Fruit fly (Drosophila melanogaster): ENCODE measurements around the gene Rph.

The Rph gene

dm6 chrX:10767350-10768005 lies 10.0 kb upstream of the Rph start (continued):
- no peak for TF ChIP-seq Doc3 (GFP tag; IDR thresholded peaks at IDR 0.05; ENCODE audit: partially characterized antibody)
- TF ChIP-seq Bteb2 (GFP tag; optimal IDR thresholded peaks at IDR 0.05), result peak; percentile 20
- no peak for TF ChIP-seq CG2875 (GFP tag; optimal IDR thresholded peaks at IDR 0.05)
- TF ChIP-seq CG9437 (GFP tag; optimal IDR thresholded peaks at IDR 0.05), result no peak
- 0 out of 2 replicates have a peak, but pooled peaks have one; percentile 13 for TF ChIP-seq gsb (GFP tag; IDR thresholded peaks at IDR 0.05)
- TF ChIP-seq lola (GFP tag; optimal IDR thresholded peaks at IDR 0.05), result peak in 2 of 3 experiments; percentile 6 to 75
- TF ChIP-seq insv (GFP tag; optimal IDR thresholded peaks at IDR 0.05), result no peak
- peak; percentile 23; the same call in 1 of the 2 replicates for TF ChIP-seq CG6272 (GFP tag; IDR thresholded peaks at IDR 0.05)
- TF ChIP-seq CG11085 (GFP tag; IDR thresholded peaks at IDR 0.05), result no peak
- TF ChIP-seq bowl (GFP tag; IDR thresholded peaks at IDR 0.05), result no peak
- TF ChIP-seq bcd (GFP tag; optimal IDR thresholded peaks at IDR 0.05), result peak; percentile 51
- no peak for TF ChIP-seq Jarid2 (GFP tag; optimal IDR thresholded peaks at IDR 0.05)
- TF ChIP-seq CG4820 (GFP tag; optimal IDR thresholded peaks at IDR 0.05), result peak; percentile 5
- peak; percentile 65 for TF ChIP-seq CG11504 (tag; optimal IDR thresholded peaks at IDR 0.05)
- peak; percentile 28 for TF ChIP-seq D19A (tag; optimal IDR thresholded peaks at IDR 0.05)
- TF ChIP-seq Xbp1 (GFP tag; optimal IDR thresholded peaks at IDR 0.05), result peak; percentile 61
- peak; percentile 56 for TF ChIP-seq CG10209 (GFP tag; optimal IDR thresholded peaks at IDR 0.05)
- TF ChIP-seq CG7357 (GFP tag; IDR thresholded peaks at IDR 0.05), result no peak; the same call in 2 of the 3 replicates
- TF ChIP-seq CG14667 (GFP tag; IDR thresholded peaks at IDR 0.05), result no peak

DNA sequence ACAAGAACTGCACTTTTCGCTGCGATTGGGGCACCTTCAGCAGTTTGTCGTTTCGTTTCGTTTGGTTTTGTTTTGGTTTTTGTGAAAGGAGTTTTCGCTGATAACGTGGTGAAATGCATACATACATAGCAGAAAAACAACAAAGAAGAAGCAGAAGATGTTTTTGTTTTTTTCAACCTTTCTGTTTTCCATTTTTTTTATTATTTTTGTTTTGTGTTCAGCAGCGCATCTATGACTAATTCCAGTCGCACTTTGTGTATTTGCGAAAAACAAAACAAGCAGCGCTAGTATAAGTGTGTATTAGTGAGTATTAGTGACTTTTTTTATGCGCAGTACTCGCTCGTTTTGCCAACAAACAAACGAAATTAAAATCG lies 9.5 kb upstream of the Rph start:
- TF ChIP-seq CG2678 (tag; optimal IDR thresholded peaks at IDR 0.05), result no peak
- TF ChIP-seq chinmo (GFP tag; IDR thresholded peaks at IDR 0.05; ENCODE audit: partially characterized antibody), result 0 out of 4 replicates have a peak, but pooled peaks have one; percentile 33
- TF ChIP-seq mam (GFP tag; optimal IDR thresholded peaks at IDR 0.05), result no peak
- peak; percentile 7 for TF ChIP-seq CG15601 (tag; optimal IDR thresholded peaks at IDR 0.05)
- no peak for TF ChIP-seq TFAM (GFP tag; optimal IDR thresholded peaks at IDR 0.05)
- no peak for TF ChIP-seq pfk (GFP tag; optimal IDR thresholded peaks at IDR 0.05)
- no peak for TF ChIP-seq CG16863 (GFP tag; optimal IDR thresholded peaks at IDR 0.05)
- TF ChIP-seq CG12219 (GFP tag; optimal IDR thresholded peaks at IDR 0.05), result no peak
- no peak for TF ChIP-seq Hsf (GFP tag; optimal IDR thresholded peaks at IDR 0.05)
- TF ChIP-seq CoRest (tag; optimal IDR thresholded peaks at IDR 0.05), result no peak
- TF ChIP-seq fd102C (GFP tag; optimal IDR thresholded peaks at IDR 0.05), result no peak
- TF ChIP-seq Aef1 (GFP tag; IDR thresholded peaks at IDR 0.05), result no peak
- no peak for TF ChIP-seq grn (GFP tag; optimal IDR thresholded peaks at IDR 0.05)
- no peak for TF ChIP-seq CG11085 (GFP tag; IDR thresholded peaks at IDR 0.05)
- TF ChIP-seq CG3995 (GFP tag; optimal IDR thresholded peaks at IDR 0.05), result no peak
- TF ChIP-seq Vsx1 (GFP tag; optimal IDR thresholded peaks at IDR 0.05), result peak; percentile 36
- TF ChIP-seq CG12236 (GFP tag; optimal IDR thresholded peaks at IDR 0.05), result no peak
- TF ChIP-seq stc (GFP tag; IDR thresholded peaks at IDR 0.05), result peak; percentile 29; the same call in 1 of the 2 replicates
- TF ChIP-seq tio (GFP tag; optimal IDR thresholded peaks at IDR 0.05), result no peak

DNA sequence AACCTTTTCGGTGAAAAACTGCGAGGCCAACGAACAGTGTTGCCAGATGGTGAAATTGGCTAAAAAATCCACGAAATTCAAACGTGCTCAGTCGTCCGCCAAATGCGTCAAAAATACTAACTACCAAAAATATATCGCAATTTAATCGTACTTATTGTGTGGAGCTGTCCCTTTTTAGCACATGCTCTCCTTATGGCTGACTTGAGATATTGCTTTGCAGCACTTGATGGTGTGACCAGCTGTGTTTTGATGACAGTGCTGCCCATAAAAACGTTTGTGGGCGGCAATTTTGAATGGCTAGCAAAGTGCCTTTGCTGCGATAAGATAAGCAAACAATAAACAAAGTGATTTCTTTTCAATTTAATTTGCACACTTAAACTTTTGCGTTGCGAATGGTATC lies 6.7 kb upstream of the Rph start, which contains the start of gene Tango5:
Gene Tango5, minus strand, starts transcription at position 208 of the 400 bp plus-strand sequence.
- TF ChIP-seq abd-A (tag; optimal IDR thresholded peaks at IDR 0.05), result peak; percentile 88
- no peak for TF ChIP-seq pfk (GFP tag; optimal IDR thresholded peaks at IDR 0.05)
- no peak for TF ChIP-seq CG8290 (GFP tag; optimal IDR thresholded peaks at IDR 0.05)
- TF ChIP-seq CG8290 (tag; optimal IDR thresholded peaks at IDR 0.05), result peak in 1 of 2 experiments; percentile 47
- peak; percentile 51 for TF ChIP-seq grn (GFP tag; optimal IDR thresholded peaks at IDR 0.05)
- peak; percentile 73 for TF ChIP-seq HmgZ (tag; optimal IDR thresholded peaks at IDR 0.05)
- TF ChIP-seq wdn (GFP tag; IDR thresholded peaks at IDR 0.05), result no peak
- peak; percentile 93 for TF ChIP-seq gfzf (GFP tag; optimal IDR thresholded peaks at IDR 0.05)
- TF ChIP-seq Dref (GFP tag; IDR thresholded peaks at IDR 0.05), result peak; percentile 49
- no peak for TF ChIP-seq CG18476 (GFP tag; optimal IDR thresholded peaks at IDR 0.05)
- TF ChIP-seq Adf1 (GFP tag; IDR thresholded peaks at IDR 0.05), result no peak
- no peak for TF ChIP-seq CG18619 (GFP tag; optimal IDR thresholded peaks at IDR 0.05)
- TF ChIP-seq CG8089 (GFP tag; optimal IDR thresholded peaks at IDR 0.05), result no peak
- TF ChIP-seq Ets97D (GFP tag; optimal IDR thresholded peaks at IDR 0.05), result peak; percentile 82
- TF ChIP-seq CG4854 (GFP tag; optimal IDR thresholded peaks at IDR 0.05), result no peak

Data from whole organism, embryonic.